Worm (Caenorhabditis elegans): Measurements from ENCODE around the gene T14B4.9.
"Not testable (repeated sequence)": the region's sequence is repeated elsewhere in the genome, so short reads cannot be mapped to it uniquely, and the experiment has no call there.

T14B4.9 gene

ce11 chrII:6781231-6781630 is 47.6 kb upstream of the T14B4.9 start:
- TF ChIP-seq syd-9 (tag; optimal IDR thresholded peaks at IDR 0.05) (no peak), elt-2 (tag; optimal IDR thresholded peaks at IDR 0.05) (peak; percentile 64), ceh-30 (tag; optimal IDR thresholded peaks at IDR 0.05) (no peak), fax-1 (tag; optimal IDR thresholded peaks at IDR 0.05) (no peak)

- TF ChIP-seq ceh-48 (tag; optimal IDR thresholded peaks at IDR 0.05) (no peak), elt-4 (tag; optimal IDR thresholded peaks at IDR 0.05) (no peak), ceh-2 (tag; optimal IDR thresholded peaks at IDR 0.05) (no peak), unc-42 (tag; optimal IDR thresholded peaks at IDR 0.05) (no peak), nfya-1 (tag; optimal IDR thresholded peaks at IDR 0.05) (no peak), elt-2 (tag; optimal IDR thresholded peaks at IDR 0.05) (no peak), ama-1 (optimal IDR thresholded peaks at IDR 0.05) (no peak), zip-5 (tag; optimal IDR thresholded peaks at IDR 0.05) (no peak), ceh-22 (tag; optimal IDR thresholded peaks at IDR 0.05) (no peak), tbx-2 (tag; optimal IDR thresholded peaks at IDR 0.05) (no peak), K02D7.2 (tag; optimal IDR thresholded peaks at IDR 0.05) (no peak)
Observed at ce11 chrII:6779104-6779503, 45.5 kb upstream of the T14B4.9 start, which contains the start of gene T13C2.7. TSS of gene T13C2.7 (plus strand) at chrII:6779404.

- TF ChIP-seq ref-2 (tag; optimal IDR thresholded peaks at IDR 0.05) (peak; percentile 35), elt-2 (tag; optimal IDR thresholded peaks at IDR 0.05) (peak; percentile 39), unc-42 (tag; optimal IDR thresholded peaks at IDR 0.05) (peak; percentile 32), ceh-9 (tag; optimal IDR thresholded peaks at IDR 0.05) (no peak), zip-5 (tag; optimal IDR thresholded peaks at IDR 0.05) (peak; percentile 59), ets-4 (tag; optimal IDR thresholded peaks at IDR 0.05) (peak; percentile 67), ceh-2 (tag; optimal IDR thresholded peaks at IDR 0.05) (peak; percentile 77), C38D4.7 (GFP tag; optimal IDR thresholded peaks at IDR 0.05) (no peak), rnt-1 (tag; optimal IDR thresholded peaks at IDR 0.05) (peak; percentile 33), ceh-31 (tag; optimal IDR thresholded peaks at IDR 0.05) (peak; percentile 88), ceh-14 (tag; optimal IDR thresholded peaks at IDR 0.05) (peak; percentile 22), fax-1 (tag; optimal IDR thresholded peaks at IDR 0.05) (no peak), nfya-1 (tag; optimal IDR thresholded peaks at IDR 0.05) (peak; percentile 4), lim-6 (tag; optimal IDR thresholded peaks at IDR 0.05) (peak; percentile 14), tbx-2 (tag; optimal IDR thresholded peaks at IDR 0.05) (peak; percentile 74), ceh-22 (tag; optimal IDR thresholded peaks at IDR 0.05) (no peak), hlh-8 (tag; optimal IDR thresholded peaks at IDR 0.05) (peak; percentile 72), hlh-15 (tag; optimal IDR thresholded peaks at IDR 0.05) (no peak), odd-2 (tag; optimal IDR thresholded peaks at IDR 0.05) (no peak), fkh-6 (tag; optimal IDR thresholded peaks at IDR 0.05) (no peak), hlh-30 (tag; optimal IDR thresholded peaks at IDR 0.05; ENCODE audit: insufficient read depth) (no peak), pat-9 (tag; optimal IDR thresholded peaks at IDR 0.05) (no peak), ceh-34 (tag; optimal IDR thresholded peaks at IDR 0.05) (peak; percentile 9), dve-1 (tag; optimal IDR thresholded peaks at IDR 0.05) (no peak), tbx-7 (tag; optimal IDR thresholded peaks at IDR 0.05) (peak; percentile 82), C08G9.2 (tag; optimal IDR thresholded peaks at IDR 0.05) (peak; percentile 83), nhr-11 (tag; optimal IDR thresholded peaks at IDR 0.05) (no peak)
Observed at ce11 chrII:6776418-6777034, 42.9 kb upstream of the T14B4.9 start, which contains the start of gene ssup-72. TSS of gene ssup-72 (plus strand) at chrII:6776598.

- not testable (repeated sequence) for TF ChIP-seq ceh-18 (tag; optimal IDR thresholded peaks at IDR 0.05); zip-5 (tag; optimal IDR thresholded peaks at IDR 0.05); ceh-19 (GFP tag; optimal IDR thresholded peaks at IDR 0.05)
Observed at ce11 chrII:6775076-6775475, 41.5 kb upstream of the T14B4.9 start, which contains the start of gene agr-1. TSS of gene agr-1 (minus strand) at chrII:6775176.
